Worm (Caenorhabditis elegans) whole organism, mixed stage, embryonic: Measurements from ENCODE around the gene ZK1098.2.

Source experiments
- nhr-28 ChIP-seq: fragments of 150-350 bp; optimal IDR thresholded peaks from 2 replicates; lab custom pipeline; 2014; ENCODE audit warnings: missing biosample characterization, missing genetic modification characterization
- ztf-11 ChIP-seq: fragments of 150-350 bp; optimal IDR thresholded peaks from 2 replicates; lab custom pipeline; 2014; ENCODE audit warnings: missing biosample characterization, missing genetic modification characterization

DNA sequence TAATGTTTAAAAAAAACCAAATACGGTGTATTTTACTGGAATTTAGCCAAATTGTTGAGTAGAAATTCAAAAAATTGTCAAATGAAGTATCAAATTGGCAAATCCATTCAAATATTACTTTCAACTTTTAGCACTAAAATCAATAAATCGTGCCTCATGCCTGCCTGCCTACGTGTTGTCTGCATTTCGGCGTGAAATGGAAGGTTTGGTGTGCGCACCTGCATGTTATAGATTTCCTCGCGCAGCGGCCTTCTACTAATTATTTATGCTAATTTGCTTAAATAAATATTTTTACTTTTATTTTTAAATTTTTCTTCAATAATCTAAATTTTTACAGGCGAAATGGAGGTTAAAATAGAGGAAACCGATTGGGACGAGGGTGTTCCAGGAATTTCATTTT lies at the start of gene ZK1098.2:
- TF ChIP-seq ztf-11 (tag; lab: Kevin White, UChicago) (no peak), nhr-28 (no peak)
